Worm (Caenorhabditis elegans) whole organism, mixed stage, embryonic: Measurements from ENCODE around the gene F35C8.5.

ENCODE experiments used
- drap-1 ChIP-seq: fragments of 200-800 bp; sonication (Bioruptor generic); optimal IDR thresholded peaks from 3 replicates; lab custom pipeline; 2018; ENCODE audit warnings: mild to moderate bottlenecking, missing genetic modification characterization, missing compliant biosample characterization
- elt-3 ChIP-seq: fragments of 150-350 bp; optimal IDR thresholded peaks from 2 replicates; lab custom pipeline; 2014; ENCODE audit warnings: missing biosample characterization, missing genetic modification characterization
- hlh-1 ChIP-seq: fragments of 150-350 bp; optimal IDR thresholded peaks from 2 replicates; lab custom pipeline; 2014; ENCODE audit warnings: missing biosample characterization, missing genetic modification reagents, missing genetic modification characterization
- nhr-12 ChIP-seq: fragments of 150-350 bp; optimal IDR thresholded peaks from 2 replicates; lab custom pipeline; 2014; ENCODE audit warnings: missing biosample characterization, missing genetic modification characterization
- nhr-237 ChIP-seq: fragments of 150-350 bp; optimal IDR thresholded peaks from 2 replicates; lab custom pipeline; 2014; ENCODE audit warnings: missing biosample characterization, missing genetic modification characterization
- nhr-28 ChIP-seq: fragments of 150-350 bp; optimal IDR thresholded peaks from 2 replicates; lab custom pipeline; 2014; ENCODE audit warnings: missing biosample characterization, missing genetic modification characterization
- snpc-4 ChIP-seq: fragments of 150-350 bp; optimal IDR thresholded peaks from 2 replicates; lab custom pipeline; 2014; ENCODE audit warnings: missing biosample characterization, missing genetic modification characterization
- ztf-11 ChIP-seq: fragments of 150-350 bp; optimal IDR thresholded peaks from 2 replicates; lab custom pipeline; 2014; ENCODE audit warnings: missing biosample characterization, missing genetic modification characterization

ce11 chrX:5337959-5338358 is 27.7 kb upstream of the F35C8.5 start, which contains the start of gene C26B9.3:
- TF ChIP-seq snpc-4, result no peak
- no peak for TF ChIP-seq nhr-12
- TF ChIP-seq nhr-237 (tag; lab: Kevin White, UChicago), result no peak
- TF ChIP-seq elt-3 (tag; lab: Kevin White, UChicago), result no peak
- TF ChIP-seq drap-1 (GFP tag; lab: Kevin White, UChicago), result no peak
- no peak for TF ChIP-seq hlh-1 (tag; lab: Kevin White, UChicago)
- TF ChIP-seq nhr-28 (tag; lab: Kevin White, UChicago), result no peak
- TF ChIP-seq ztf-11 (tag; lab: Kevin White, UChicago), result no peak
